Worm (Caenorhabditis elegans): ENCODE data around the gene pfs-2.

Gene pfs-2

ce11 chrII:14401098-14401497 lies 42.9 kb downstream of the pfs-2 start:
- no peak for TF ChIP-seq lin-32 (GFP tag; optimal IDR thresholded peaks at IDR 0.05)

DNA sequence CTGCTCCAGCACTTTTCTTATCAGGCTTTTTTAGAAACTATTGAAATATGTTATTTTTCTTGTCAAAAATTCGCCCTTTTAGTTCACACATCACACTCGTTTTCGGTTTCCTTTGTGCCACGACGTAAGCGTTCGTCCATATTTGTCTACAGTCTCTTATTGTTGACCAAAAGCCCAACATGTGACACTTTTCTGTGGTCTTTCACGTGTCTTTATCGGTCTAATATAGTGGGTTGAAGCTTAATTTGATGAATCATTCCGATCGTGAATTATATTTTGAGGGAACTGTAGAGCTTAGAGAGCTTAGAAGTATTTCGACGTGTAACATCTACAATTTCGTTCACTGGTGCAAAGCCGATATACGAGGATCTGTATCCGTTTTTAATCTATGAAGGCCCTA lies 46.1 kb downstream of the pfs-2 start:
- TF ChIP-seq pha-4 (tag; optimal IDR thresholded peaks at IDR 0.05) (peak; percentile 31), bed-3 (GFP tag; optimal IDR thresholded peaks at IDR 0.05) (no peak), hlh-1 (tag; optimal IDR thresholded peaks at IDR 0.05) (peak; percentile 18), ces-1 (GFP tag; optimal IDR thresholded peaks at IDR 0.05) (no peak)

ce11 chrII:14404741-14405488 lies 46.7 kb downstream of the pfs-2 start:
- TF ChIP-seq nhr-12 (tag; optimal IDR thresholded peaks at IDR 0.05) (no peak), cnd-1 (tag; optimal IDR thresholded peaks at IDR 0.05) (peak; percentile 71), zip-8 (tag; optimal IDR thresholded peaks at IDR 0.05) (no peak), ceh-39 (tag; optimal IDR thresholded peaks at IDR 0.05) (peak; percentile 93), lin-13 (tag; optimal IDR thresholded peaks at IDR 0.05) (peak; percentile 92), ham-2 (GFP tag; optimal IDR thresholded peaks at IDR 0.05) (peak; percentile 87), mls-2 (tag; optimal IDR thresholded peaks at IDR 0.05) (peak; percentile 90), ceh-43 (GFP tag; optimal IDR thresholded peaks at IDR 0.05) (peak; percentile 53), snpc-4 (tag; optimal IDR thresholded peaks at IDR 0.05) (no peak), nhr-28 (tag; optimal IDR thresholded peaks at IDR 0.05) (no peak), hlh-1 (tag; optimal IDR thresholded peaks at IDR 0.05) (peak; percentile 27), bed-3 (GFP tag; optimal IDR thresholded peaks at IDR 0.05) (no peak), ceh-83 (GFP tag; optimal IDR thresholded peaks at IDR 0.05) (no peak), ztf-11 (tag; optimal IDR thresholded peaks at IDR 0.05) (peak; percentile 87), nhr-2 (tag; optimal IDR thresholded peaks at IDR 0.05) (peak; percentile 36), elt-1 (tag; optimal IDR thresholded peaks at IDR 0.05; ENCODE audit: borderline replicate concordance, insufficient read depth) (no peak), elt-3 (tag; optimal IDR thresholded peaks at IDR 0.05) (peak; percentile 85), lsy-2 (tag; optimal IDR thresholded peaks at IDR 0.05) (peak; percentile 73), blmp-1 (tag; optimal IDR thresholded peaks at IDR 0.05) (peak; percentile 63), unc-120 (tag; optimal IDR thresholded peaks at IDR 0.05; ENCODE audit: poor library complexity, severe bottlenecking) (peak; percentile 52), nhr-237 (tag; optimal IDR thresholded peaks at IDR 0.05) (peak; percentile 78), drap-1 (GFP tag; optimal IDR thresholded peaks at IDR 0.05) (peak; percentile 44), ces-1 (GFP tag; optimal IDR thresholded peaks at IDR 0.05) (peak; percentile 78), mep-1 (tag; optimal IDR thresholded peaks at IDR 0.05) (peak; percentile 49), sptf-1 (tag; optimal IDR thresholded peaks at IDR 0.05) (peak; percentile 73), pha-4 (tag; optimal IDR thresholded peaks at IDR 0.05) (peak; percentile 94), flh-1 (GFP tag; optimal IDR thresholded peaks at IDR 0.05) (no peak), mab-5 (tag; optimal IDR thresholded peaks at IDR 0.05) (no peak), lin-32 (GFP tag; optimal IDR thresholded peaks at IDR 0.05) (peak; percentile 34), sem-2 (GFP tag; optimal IDR thresholded peaks at IDR 0.05) (no peak), tbx-8 (GFP tag; optimal IDR thresholded peaks at IDR 0.05) (no peak), unc-62 (GFP tag; optimal IDR thresholded peaks at IDR 0.05) (peak; percentile 84), M03D4.4 (tag; optimal IDR thresholded peaks at IDR 0.05) (peak; percentile 38), nhr-76 (tag; optimal IDR thresholded peaks at IDR 0.05) (no peak), unc-39 (tag; optimal IDR thresholded peaks at IDR 0.05) (peak; percentile 65)

ce11 chrII:14405489-14406059 lies 47.4 kb downstream of the pfs-2 start:
- TF ChIP-seq ceh-83 (GFP tag; optimal IDR thresholded peaks at IDR 0.05) (peak; percentile 44), mls-2 (tag; optimal IDR thresholded peaks at IDR 0.05) (no peak), ham-2 (GFP tag; optimal IDR thresholded peaks at IDR 0.05) (no peak), sem-2 (GFP tag; optimal IDR thresholded peaks at IDR 0.05) (peak; percentile 45), unc-120 (tag; optimal IDR thresholded peaks at IDR 0.05; ENCODE audit: poor library complexity, severe bottlenecking) (no peak)
